Worm (Caenorhabditis elegans) whole organism, L1 larva: ENCODE data around the gene rig-3.
A peak's percentile ranks its signal among the peaks of the same experiment; 100 is the strongest.

Experiments used
- elt-2 ChIP-seq: sonication (generic microtip); optimal IDR thresholded peaks from 2 replicates; lab custom pipeline; 2016; ENCODE audit warnings: missing genetic modification characterization, mild to moderate bottlenecking, inconsistent platforms, missing compliant biosample characterization, missing genetic modification reagents
- fkh-10 ChIP-seq: sonication (generic microtip); optimal IDR thresholded peaks from 2 replicates; lab custom pipeline; 2017; ENCODE audit warnings: missing biosample characterization, missing genetic modification reagents, missing genetic modification characterization
- fos-1 ChIP-seq: fragments of 150-350 bp; optimal IDR thresholded peaks from 2 replicates; lab custom pipeline; 2014; ENCODE audit warnings: missing biosample characterization, missing genetic modification characterization
- mep-1 ChIP-seq: fragments of 150-350 bp; optimal IDR thresholded peaks from 2 replicates; lab custom pipeline; 2014; ENCODE audit warnings: missing biosample characterization, missing genetic modification characterization
- nhr-237 ChIP-seq: fragments of 150-350 bp; optimal IDR thresholded peaks from 2 replicates; lab custom pipeline; 2014; ENCODE audit warnings: missing biosample characterization, missing genetic modification characterization
- nhr-76 ChIP-seq: sonication (generic microtip); optimal IDR thresholded peaks from 2 replicates; lab custom pipeline; 2017; ENCODE audit warnings: missing biosample characterization, missing genetic modification characterization
- pax-3 ChIP-seq: fragments of 200-800 bp; sonication (Bioruptor generic); optimal IDR thresholded peaks from 2 replicates; lab custom pipeline; 2018; ENCODE audit warnings: mild to moderate bottlenecking, missing genetic modification characterization, moderate library complexity, missing compliant biosample characterization
- pqm-1 ChIP-seq: sonication (generic microtip); optimal IDR thresholded peaks from 3 replicates; lab custom pipeline; 2017; ENCODE audit warnings: missing biosample characterization, missing genetic modification characterization
- ztf-11 ChIP-seq, 2 experiments: sonication (generic microtip); optimal IDR thresholded peaks; 2 replicates each; lab custom pipeline; 2016 to 2017; ENCODE audit warnings: missing genetic modification characterization in 2 of 2, missing biosample characterization in 1 of 2, missing compliant biosample characterization in 1 of 2

ce11 chrX:6867707-6868106 lies 14.3 kb downstream of the rig-3 start:
- TF ChIP-seq nhr-237 (no peak), fos-1 (tag; lab: Kevin White, UChicago) (no peak), nhr-76 (tag; lab: Kevin White, UChicago) (no peak), pax-3 (tag; lab: Kevin White, UChicago) (no peak), elt-2 (tag; lab: Kevin White, UChicago) (peak; percentile 49), ztf-11 (tag; optimal IDR thresholded peaks at IDR 0.05; lab: Kevin White, UChicago) (peak in 1 of 2 experiments; percentile 8), fkh-10 (GFP tag; lab: Kevin White, UChicago) (no peak), pqm-1 (no peak), mep-1 (tag; lab: Kevin White, UChicago) (peak; percentile 66)
